Worm (Caenorhabditis elegans): ENCODE data around the gene srt-54.

DNA sequence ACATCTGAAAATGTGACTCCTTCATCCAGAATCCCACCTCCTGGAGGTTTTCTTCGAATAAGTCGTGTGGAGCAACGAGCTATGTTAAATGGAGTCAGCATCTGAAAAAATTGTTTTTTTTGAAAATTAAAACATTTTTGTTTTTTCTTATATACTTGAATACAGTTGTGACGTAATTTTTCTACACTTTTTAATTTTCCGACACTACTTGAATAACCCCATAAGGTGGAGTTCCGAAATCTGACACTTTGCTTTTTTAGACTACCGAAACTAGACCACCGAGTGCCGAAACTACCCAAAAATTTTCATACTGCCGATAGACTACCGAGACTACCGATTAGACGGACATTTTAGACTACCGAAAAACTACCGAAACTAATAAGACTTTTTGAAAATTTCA is 25.6 kb upstream of the srt-54 start, which contains the start of gene mcat-1:
- no peak for TF ChIP-seq F16B12.6 (tag; optimal IDR thresholded peaks at IDR 0.05)
- no peak for TF ChIP-seq ceh-88 (GFP tag; IDR thresholded peaks at IDR 0.05)
- TF ChIP-seq dpl-1 (GFP tag; optimal IDR thresholded peaks at IDR 0.05), result no peak
- no peak for TF ChIP-seq nhr-84 (tag; optimal IDR thresholded peaks at IDR 0.05)
- no peak for TF ChIP-seq nhr-12 (tag; optimal IDR thresholded peaks at IDR 0.05)
- TF ChIP-seq ama-1 (optimal IDR thresholded peaks at IDR 0.05), result no peak
- no peak for TF ChIP-seq sup-37 (GFP tag; optimal IDR thresholded peaks at IDR 0.05)

Measured in whole organism, L1 larva.